Fruit fly (Drosophila melanogaster) whole organism, wandering third instar larva: ENCODE data around the gene Pat1.

Source experiments
- Abd-B ChIP-seq: fragments of >200 bp; optimal IDR thresholded peaks from 2 replicates; lab custom pipeline; 2017; ENCODE audit warnings: missing biosample characterization, missing genetic modification characterization
- CG32264 ChIP-seq: fragments of 200-800 bp; sonication (Bioruptor generic); optimal IDR thresholded peaks from 2 replicates; lab custom pipeline; 2016; ENCODE audit warnings: missing biosample characterization, missing genetic modification characterization
- CG9705 ChIP-seq: fragments of 200-800 bp; sonication (Bioruptor generic); optimal IDR thresholded peaks from 2 replicates; lab custom pipeline; 2018; ENCODE audit warnings: missing biosample characterization, mild to moderate bottlenecking, missing genetic modification characterization
- CrebA ChIP-seq: fragments of 200-800 bp; sonication (Bioruptor generic); optimal IDR thresholded peaks from 2 replicates; lab custom pipeline; 2016; ENCODE audit warnings: missing biosample characterization, mild to moderate bottlenecking, missing genetic modification characterization, borderline replicate concordance
- Dfd ChIP-seq: fragments of >200 bp; optimal IDR thresholded peaks from 2 replicates; lab custom pipeline; 2017; ENCODE audit warnings: missing biosample characterization, missing genetic modification characterization
- Dif ChIP-seq: fragments of 200-275, 200-300 bp; sonication (Bioruptor generic); optimal IDR thresholded peaks from 2 replicates; lab custom pipeline; 2018; ENCODE audit warnings: missing biosample characterization, missing genetic modification characterization; ENCODE audit not compliant: partially characterized antibody
- HLH106 ChIP-seq: fragments of 200-800 bp; optimal IDR thresholded peaks from 3 replicates; lab custom pipeline; 2019; ENCODE audit warnings: missing biosample characterization, mild to moderate bottlenecking, missing genetic modification characterization, moderate library complexity
- Hnf4 ChIP-seq: fragments of 200-800 bp; sonication (Bioruptor generic); optimal IDR thresholded peaks from 2 replicates; lab custom pipeline; 2016; ENCODE audit warnings: missing biosample characterization, mild to moderate bottlenecking, missing genetic modification characterization
- Hr78 ChIP-seq: fragments of >200 bp; optimal IDR thresholded peaks from 2 replicates; lab custom pipeline; 2017; ENCODE audit warnings: missing biosample characterization, missing genetic modification characterization
- Hr83 ChIP-seq: fragments of 200-300 bp; sonication (Bioruptor generic); optimal IDR thresholded peaks from 2 replicates; lab custom pipeline; 2016; ENCODE audit warnings: missing biosample characterization, mild to moderate bottlenecking, missing genetic modification characterization, moderate library complexity; ENCODE audit not compliant: poor library complexity, severe bottlenecking
- Jra ChIP-seq: sonication (Bioruptor generic); optimal IDR thresholded peaks from 2 replicates; lab custom pipeline; 2016; ENCODE audit warnings: missing biosample characterization, missing genetic modification characterization
- Mio ChIP-seq: sonication (Bioruptor generic); optimal IDR thresholded peaks from 2 replicates; lab custom pipeline; 2016; ENCODE audit warnings: missing biosample characterization, missing genetic modification characterization
- N ChIP-seq: fragments of >200 bp; optimal IDR thresholded peaks from 2 replicates; lab custom pipeline; 2018; ENCODE audit warnings: missing biosample characterization, missing external identifiers, missing genetic modification characterization
- Rel ChIP-seq, 2 experiments: fragments of 200-800 bp; sonication (Bioruptor generic) in 1 of 2; optimal IDR thresholded peaks; 2 replicates in 1 of 2; 3 replicates in 1 of 2; lab custom pipeline; 2016 to 2019; ENCODE audit warnings: mild to moderate bottlenecking in 2 of 2, missing biosample characterization in 2 of 2, missing genetic modification characterization in 2 of 2, moderate library complexity in 1 of 2
- Vsx2 ChIP-seq: fragments of 200-300, 225-300 bp; sonication (Bioruptor generic); optimal IDR thresholded peaks from 2 replicates; lab custom pipeline; 2018; ENCODE audit warnings: missing biosample characterization, missing genetic modification characterization; ENCODE audit not compliant: partially characterized antibody
- br ChIP-seq: fragments of 200-800 bp; sonication (Bioruptor generic); optimal IDR thresholded peaks from 2 replicates; lab custom pipeline; 2016; ENCODE audit warnings: missing biosample characterization, missing genetic modification characterization
- brk ChIP-seq: fragments of 200-800 bp; sonication (Bioruptor generic); optimal IDR thresholded peaks from 2 replicates; lab custom pipeline; 2016; ENCODE audit warnings: missing biosample characterization, mild to moderate bottlenecking, missing genetic modification characterization
- dl ChIP-seq, 2 experiments: fragments of 175-275, 200-275 bp in 1 of 2; fragments of 200-275 bp in 1 of 2; sonication (Bioruptor generic); optimal IDR thresholded peaks; lab custom pipeline; 2018; ENCODE audit warnings: mild to moderate bottlenecking in 2 of 2, missing biosample characterization in 2 of 2, missing genetic modification characterization in 2 of 2, moderate library complexity in 2 of 2; ENCODE audit not compliant: partially characterized antibody in 2 of 2, insufficient read depth in 1 of 2
- dmrt93B ChIP-seq: fragments of 200-800 bp; sonication (Bioruptor generic); optimal IDR thresholded peaks from 2 replicates; lab custom pipeline; 2018; ENCODE audit warnings: missing biosample characterization, mild to moderate bottlenecking, missing genetic modification characterization
- dsf ChIP-seq: sonication (Bioruptor generic); optimal IDR thresholded peaks from 2 replicates; lab custom pipeline; 2016; ENCODE audit warnings: missing biosample characterization, missing genetic modification characterization, borderline replicate concordance
- ey ChIP-seq: fragments of 200-800 bp; sonication (Bioruptor generic); optimal IDR thresholded peaks from 2 replicates; lab custom pipeline; 2016; ENCODE audit warnings: missing biosample characterization, missing genetic modification characterization
- foxo ChIP-seq, 2 experiments: fragments of 200-800 bp; sonication (Bioruptor generic); optimal IDR thresholded peaks; 2 replicates in 1 of 2; 3 replicates in 1 of 2; lab custom pipeline; 2016 to 2017; ENCODE audit warnings: missing biosample characterization in 2 of 2, missing genetic modification characterization in 2 of 2
- fru ChIP-seq: fragments of 200-800 bp; sonication (Bioruptor generic); optimal IDR thresholded peaks from 3 replicates; lab custom pipeline; 2016; ENCODE audit warnings: missing biosample characterization, mild to moderate bottlenecking, missing genetic modification characterization
- h ChIP-seq: fragments of 200-800 bp; sonication (Bioruptor generic); optimal IDR thresholded peaks from 3 replicates; lab custom pipeline; 2016; ENCODE audit warnings: missing biosample characterization, mild to moderate bottlenecking, missing genetic modification characterization
- jim ChIP-seq: fragments of 175-275, 200-325 bp; sonication (Bioruptor generic); optimal IDR thresholded peaks from 2 replicates; lab custom pipeline; 2016; ENCODE audit warnings: missing biosample characterization, mild to moderate bottlenecking, missing genetic modification characterization
- lola ChIP-seq: fragments of >200 bp; optimal IDR thresholded peaks from 2 replicates; lab custom pipeline; 2017; ENCODE audit warnings: missing biosample characterization, missing genetic modification characterization
- pan ChIP-seq: fragments of >200 bp; optimal IDR thresholded peaks from 2 replicates; lab custom pipeline; 2017
- psq ChIP-seq: fragments of 200-800 bp; sonication (Bioruptor generic); optimal IDR thresholded peaks from 3 replicates; lab custom pipeline; 2017; ENCODE audit warnings: missing biosample characterization, mild to moderate bottlenecking, missing genetic modification characterization, moderate library complexity
- rgr ChIP-seq: fragments of 200-800 bp; sonication (Bioruptor generic); optimal IDR thresholded peaks from 3 replicates; lab custom pipeline; 2016; ENCODE audit warnings: missing biosample characterization, mild to moderate bottlenecking, missing genetic modification characterization
- sage ChIP-seq: fragments of 200-800 bp; sonication (Bioruptor generic); optimal IDR thresholded peaks from 2 replicates; lab custom pipeline; 2016; ENCODE audit warnings: missing biosample characterization, mild to moderate bottlenecking, missing genetic modification characterization
- sv ChIP-seq: fragments of 200-800 bp; sonication (Bioruptor generic); optimal IDR thresholded peaks from 3 replicates; lab custom pipeline; 2016; ENCODE audit warnings: missing biosample characterization, missing genetic modification characterization
- tai ChIP-seq: sonication (Bioruptor generic); optimal IDR thresholded peaks from 2 replicates; lab custom pipeline; 2016; ENCODE audit warnings: missing biosample characterization, missing genetic modification characterization
- usp ChIP-seq: fragments of >200 bp; optimal IDR thresholded peaks from 2 replicates; lab custom pipeline; 2017; ENCODE audit warnings: missing biosample characterization, missing genetic modification characterization
- woc ChIP-seq: sonication (Bioruptor generic); optimal IDR thresholded peaks from 2 replicates; lab custom pipeline; 2016; ENCODE audit warnings: missing biosample characterization, mild to moderate bottlenecking, missing genetic modification characterization

The Pat1 gene

DNA sequence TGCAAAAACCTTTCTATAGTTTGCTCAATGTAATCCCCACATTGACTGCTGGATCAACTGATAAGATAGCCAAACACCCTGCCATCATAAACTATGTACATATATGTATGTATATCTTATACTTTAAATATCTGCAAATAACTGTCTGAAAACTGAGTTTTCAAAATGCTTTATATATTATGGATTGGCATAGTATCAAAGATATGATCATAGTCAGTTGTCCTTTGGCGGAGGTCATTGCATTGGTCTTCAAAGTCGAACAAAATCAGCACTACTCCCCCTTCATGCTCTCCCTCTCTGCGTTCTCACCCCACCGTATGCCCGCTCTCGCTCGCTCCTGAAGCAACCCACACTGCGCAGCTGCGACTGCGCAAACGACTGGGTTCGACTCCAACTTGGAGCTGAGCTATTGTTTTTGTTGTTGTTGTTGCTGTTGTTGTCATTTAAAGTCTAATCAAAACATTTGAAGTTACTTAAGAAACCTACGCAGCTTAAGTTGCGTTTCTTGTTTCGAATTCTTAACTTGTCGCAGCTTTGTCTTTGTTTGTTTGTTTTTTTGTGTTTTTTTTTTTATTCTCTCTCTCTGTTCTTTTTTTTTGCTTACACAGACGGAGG is 34.5 kb downstream of the Pat1 start:
- peak; percentile 36 for TF ChIP-seq ey (GFP tag; lab: Kevin White, UChicago)
- no peak for TF ChIP-seq brk
- TF ChIP-seq CG32264 (GFP tag; lab: Kevin White, UChicago), result no peak
- no peak for TF ChIP-seq CG9705
- peak; percentile 27 for TF ChIP-seq rgr (GFP tag; lab: Kevin White, UChicago)
- TF ChIP-seq dsf (GFP tag; lab: Kevin White, UChicago), result no peak
- no peak for TF ChIP-seq Hnf4
- TF ChIP-seq fru, result peak; percentile 29
- peak; percentile 11 for TF ChIP-seq woc (GFP tag; lab: Kevin White, UChicago)
- TF ChIP-seq br (GFP tag; lab: Kevin White, UChicago), result no peak
- no peak for TF ChIP-seq Mio (GFP tag; lab: Kevin White, UChicago)
- TF ChIP-seq Jra, result no peak
- no peak for TF ChIP-seq Dfd
- no peak for TF ChIP-seq sage (GFP tag; lab: Kevin White, UChicago)
- peak; percentile 22 for TF ChIP-seq h (GFP tag; lab: Kevin White, UChicago)
- peak in 1 of 2 experiments; percentile 33 for TF ChIP-seq foxo (GFP tag; optimal IDR thresholded peaks at IDR 0.05; lab: Kevin White, UChicago)
- no peak for TF ChIP-seq N (GFP tag; lab: Kevin White, UChicago)
- TF ChIP-seq lola (GFP tag; lab: Kevin White, UChicago), result no peak
- TF ChIP-seq psq, result no peak
- TF ChIP-seq Hr78 (GFP tag; lab: Kevin White, UChicago), result no peak
- TF ChIP-seq dmrt93B (GFP tag; lab: Kevin White, UChicago), result no peak
- TF ChIP-seq pan (lab: Kevin White, UChicago), result no peak

DNA sequence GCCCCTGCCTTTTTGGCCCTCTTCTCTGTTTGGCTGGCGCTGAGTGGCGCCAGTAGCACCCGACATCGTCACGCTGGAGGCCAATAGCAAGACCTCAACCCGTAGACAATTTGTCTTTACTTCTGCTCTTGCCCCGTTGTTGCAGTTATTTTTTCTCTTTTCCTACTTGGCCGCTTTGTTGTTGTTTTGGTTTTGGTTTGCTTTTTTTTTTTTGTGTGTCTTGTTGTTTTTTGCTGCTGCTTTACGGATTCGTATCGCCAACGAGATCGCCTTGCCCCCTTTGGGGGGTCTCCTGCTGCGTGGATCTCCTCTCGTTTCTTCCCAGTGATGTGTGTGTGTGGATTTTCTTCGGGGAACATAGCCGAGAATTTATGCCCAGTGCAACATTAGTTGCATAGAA is 41.3 kb downstream of the Pat1 start:
- no peak for TF ChIP-seq brk
- no peak for TF ChIP-seq woc (GFP tag; lab: Kevin White, UChicago)
- TF ChIP-seq HLH106, result no peak
- TF ChIP-seq br (GFP tag; lab: Kevin White, UChicago), result no peak
- no peak for TF ChIP-seq psq

DNA sequence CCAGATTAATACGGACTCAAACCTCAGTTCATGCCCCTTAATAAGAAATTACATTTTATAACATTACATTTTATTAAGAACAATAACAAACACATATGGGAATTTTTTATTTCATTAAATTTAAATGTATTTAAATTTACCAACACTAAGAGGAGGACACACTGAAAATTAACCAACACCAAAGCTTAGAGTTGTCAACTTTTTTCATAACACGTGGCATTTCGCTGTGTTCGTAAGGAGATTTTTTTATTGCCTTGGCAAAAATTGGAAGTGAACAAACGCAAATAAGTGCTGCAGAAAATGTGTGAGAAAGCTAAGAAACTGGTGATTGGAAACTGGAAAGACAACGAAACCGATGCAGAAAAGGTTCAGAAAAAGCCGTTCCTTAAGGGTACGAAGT is 43.1 kb downstream of the Pat1 start, which contains the start of gene CG14443:
Gene CG14443 (plus strand): TSS at position 301 of the 400 bp plus-strand sequence.
- TF ChIP-seq CrebA (GFP tag; lab: Kevin White, UChicago), result no peak
- TF ChIP-seq jim, result no peak
- no peak for TF ChIP-seq Jra
- TF ChIP-seq Hnf4, result no peak
- no peak for TF ChIP-seq ey (GFP tag; lab: Kevin White, UChicago)
- TF ChIP-seq Dfd, result no peak
- TF ChIP-seq pan (lab: Kevin White, UChicago), result no peak
- no peak for TF ChIP-seq N (GFP tag; lab: Kevin White, UChicago)
- TF ChIP-seq rgr (GFP tag; lab: Kevin White, UChicago), result no peak
- TF ChIP-seq Abd-B (GFP tag; lab: Kevin White, UChicago), result no peak
- TF ChIP-seq dl (GFP tag; optimal IDR thresholded peaks at IDR 0.05; lab: Kevin White, UChicago; ENCODE audit: insufficient read depth in 1 of 2, partially characterized antibody in 2 of 2), result no peak
- no peak for TF ChIP-seq Dif
- TF ChIP-seq usp (GFP tag; lab: Kevin White, UChicago), result no peak
- no peak for TF ChIP-seq br (GFP tag; lab: Kevin White, UChicago)
- no peak for TF ChIP-seq dmrt93B (GFP tag; lab: Kevin White, UChicago)
- TF ChIP-seq, all 38 proteins: peak for 0

DNA sequence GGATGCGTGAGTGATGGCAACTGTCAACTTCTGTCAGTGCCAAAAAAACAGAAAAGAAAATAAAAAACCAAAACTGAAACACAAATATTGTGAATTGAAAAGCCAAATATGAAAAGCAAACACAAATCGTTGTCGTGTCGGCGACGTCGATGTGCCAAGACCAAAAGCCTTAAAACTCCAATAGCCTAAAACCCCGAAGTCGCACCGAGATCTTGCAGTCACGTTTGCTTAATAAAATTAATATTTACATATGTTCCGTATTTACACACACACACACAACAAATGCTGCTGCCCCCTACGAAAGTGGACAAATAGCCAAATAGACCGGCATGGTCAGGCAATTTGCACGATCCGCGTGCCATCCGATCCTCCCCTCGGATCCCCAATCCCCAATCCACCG is 47.5 kb downstream of the Pat1 start:
- TF ChIP-seq Hr78 (GFP tag; lab: Kevin White, UChicago), result no peak
- TF ChIP-seq Hr83 (GFP tag; lab: Kevin White, UChicago), result no peak
- no peak for TF ChIP-seq sv (GFP tag; lab: Kevin White, UChicago)
- TF ChIP-seq jim, result no peak
- no peak for TF ChIP-seq Hnf4
- no peak for TF ChIP-seq pan (lab: Kevin White, UChicago)
- no peak for TF ChIP-seq ey (GFP tag; lab: Kevin White, UChicago)
- no peak for TF ChIP-seq Rel (GFP tag; optimal IDR thresholded peaks at IDR 0.05; lab: Kevin White, UChicago)
- TF ChIP-seq Rel (tag; optimal IDR thresholded peaks at IDR 0.05; lab: Kevin White, UChicago), result no peak
- no peak for TF ChIP-seq Dif
- TF ChIP-seq dl (GFP tag; optimal IDR thresholded peaks at IDR 0.05; lab: Kevin White, UChicago; ENCODE audit: insufficient read depth in 1 of 2, partially characterized antibody in 2 of 2), result no peak
- TF ChIP-seq tai (GFP tag; lab: Kevin White, UChicago), result no peak
- no peak for TF ChIP-seq foxo (GFP tag; optimal IDR thresholded peaks at IDR 0.05; lab: Kevin White, UChicago)
- TF ChIP-seq Jra, result no peak
- no peak for TF ChIP-seq brk
- no peak for TF ChIP-seq Abd-B (GFP tag; lab: Kevin White, UChicago)
- no peak for TF ChIP-seq fru
- TF ChIP-seq psq, result no peak
- no peak for TF ChIP-seq N (GFP tag; lab: Kevin White, UChicago)
- TF ChIP-seq Vsx2 (GFP tag; lab: Kevin White, UChicago), result no peak
